Worm (Caenorhabditis elegans) whole organism, midembryonic: ENCODE data around the gene ctf-4.

ENCODE experiments used
- T22C8.4 ChIP-seq: fragments of 200-800 bp; sonication (Bioruptor generic); IDR thresholded peaks from 2 replicates; pipeline ENCODE4 v1.3.6; 2022; ENCODE audit warnings: missing genetic modification characterization, missing compliant biosample characterization
- cog-1 ChIP-seq: sonication (generic microtip); optimal IDR thresholded peaks from 2 replicates; lab custom pipeline; 2016; ENCODE audit warnings: missing genetic modification characterization, missing compliant biosample characterization
- flt-1 ChIP-seq: fragments of 200-800 bp; sonication (Bioruptor generic); IDR thresholded peaks from 2 replicates; pipeline ENCODE4 v1.3.6; 2022; ENCODE audit warnings: missing genetic modification characterization, missing compliant biosample characterization
- med-1 ChIP-seq: sonication (generic microtip); optimal IDR thresholded peaks from 2 replicates; lab custom pipeline; 2017; ENCODE audit warnings: missing genetic modification characterization, mild to moderate bottlenecking, missing compliant biosample characterization, antibody characterized with exemption, missing genetic modification reagents; ENCODE audit not compliant: insufficient read depth
- ref-1 ChIP-seq: fragments of 200-800 bp; sonication (Bioruptor generic); conservative IDR thresholded peaks from 2 replicates; pipeline ENCODE4 v1.3.6; 2022; ENCODE audit warnings: missing genetic modification reagents, missing genetic modification characterization, missing compliant biosample characterization
- tab-1 ChIP-seq: fragments of 200-800 bp; sonication (Bioruptor generic); IDR thresholded peaks from 2 replicates; pipeline ENCODE4 v1.3.6; 2022; ENCODE audit warnings: missing genetic modification characterization, missing compliant biosample characterization
- ztf-23 ChIP-seq: fragments of 200-800 bp; sonication (Bioruptor generic); IDR thresholded peaks from 2 replicates; pipeline ENCODE4 v1.3.6; 2022; ENCODE audit warnings: missing genetic modification reagents, missing genetic modification characterization, missing compliant biosample characterization
- ztf-29 ChIP-seq: fragments of 200-800 bp; sonication (Bioruptor generic); IDR thresholded peaks from 2 replicates; pipeline ENCODE4 v1.3.6; 2022; ENCODE audit warnings: missing genetic modification reagents, missing genetic modification characterization, missing compliant biosample characterization

DNA sequence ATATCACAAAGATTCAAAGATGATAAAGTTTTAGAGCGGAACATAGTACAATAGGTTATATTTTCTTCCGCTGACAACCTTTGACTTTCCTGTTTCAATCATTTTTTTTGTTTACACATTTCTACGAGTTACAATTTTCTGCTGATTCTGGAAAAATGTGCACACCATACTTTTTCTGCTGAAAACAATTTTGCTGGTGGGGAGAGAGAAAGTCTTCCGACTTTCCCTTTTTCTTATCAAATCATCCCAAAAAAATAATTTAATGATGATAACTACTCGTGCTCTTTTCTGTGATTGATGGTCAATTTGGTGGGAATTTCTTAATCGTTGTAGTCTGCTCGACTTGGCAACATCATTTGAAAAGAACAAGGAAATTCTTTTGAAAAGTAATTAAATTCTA lies 42.3 kb upstream of the ctf-4 start:
- TF ChIP-seq ztf-29 (GFP tag; lab: Robert Waterston, UW) (no peak), ztf-23 (no peak), flt-1 (no peak), ref-1 (GFP tag; lab: Robert Waterston, UW) (no peak), tab-1 (no peak), T22C8.4 (GFP tag; lab: Robert Waterston, UW) (no peak), cog-1 (tag; lab: Kevin White, UChicago) (no peak), med-1 (GFP tag; lab: Kevin White, UChicago) (no peak)
